Fruit fly (Drosophila melanogaster) whole organism: ENCODE measurements around the gene CG10553.

ENCODE experiments used
- CG8478 ChIP-seq: fragments of >200 bp; optimal IDR thresholded peaks from 2 replicates; lab custom pipeline; 2018; ENCODE audit warnings: inconsistent platforms
- Dll ChIP-seq: fragments of >200 bp; optimal IDR thresholded peaks from 2 replicates; lab custom pipeline; 2017
- EcR ChIP-seq, 2 experiments: fragments of >200 bp; optimal IDR thresholded peaks; 2 replicates each; lab custom pipeline; 2017; ENCODE audit warnings: missing biosample characterization in 2 of 2, missing genetic modification characterization in 2 of 2, missing genetic modification reagents in 2 of 2
- pan ChIP-seq: fragments of >200 bp; optimal IDR thresholded peaks from 2 replicates; lab custom pipeline; 2017
- psq ChIP-seq: fragments of >200 bp; optimal IDR thresholded peaks from 2 replicates; lab custom pipeline; 2017
- usp ChIP-seq: fragments of >200 bp; optimal IDR thresholded peaks from 2 replicates; lab custom pipeline; 2017; ENCODE audit warnings: missing biosample characterization, missing genetic modification characterization, mixed read lengths

DNA sequence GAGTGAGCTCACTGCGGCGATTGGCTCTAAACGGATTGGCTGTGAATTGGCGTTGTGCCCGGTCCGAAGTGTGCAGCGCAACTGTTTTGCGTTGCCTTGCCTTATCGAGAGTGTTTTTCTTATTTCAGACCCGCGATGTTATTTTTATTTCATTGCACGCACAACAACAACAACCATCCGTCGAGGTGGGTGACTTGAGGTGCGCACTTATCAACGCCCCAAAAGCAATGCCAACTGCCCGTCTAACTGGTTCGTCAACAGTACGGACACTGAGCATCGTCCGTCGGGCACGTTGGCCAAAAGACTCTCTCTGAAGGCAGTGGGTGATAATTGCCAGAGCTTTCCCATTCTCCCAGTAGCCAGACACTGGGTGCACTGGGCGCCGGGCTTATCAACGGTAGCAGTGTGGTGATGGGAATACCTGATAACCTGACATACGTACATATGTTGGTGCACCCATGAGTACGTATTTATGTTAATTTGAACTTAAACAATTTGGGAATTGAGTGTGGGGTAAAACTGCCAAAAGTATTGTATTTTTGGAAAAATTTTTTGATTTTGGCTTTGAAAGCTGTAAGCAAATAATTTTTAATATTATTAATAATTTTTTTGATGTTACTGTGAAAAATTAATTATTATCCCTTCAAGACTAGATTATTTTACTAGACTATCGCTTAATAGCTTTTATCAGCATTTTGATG, 22.4 kb downstream of the CG10553 start, which contains the start of gene CG31102:
- no peak for TF ChIP-seq usp (GFP tag; lab: Kevin White, UChicago)
- TF ChIP-seq EcR (GFP tag; optimal IDR thresholded peaks at IDR 0.05; lab: Kevin White, UChicago), result no peak
- TF ChIP-seq psq (lab: Kevin White, UChicago), result no peak
- no peak for TF ChIP-seq CG8478
- TF ChIP-seq Dll (lab: Kevin White, UChicago), result no peak
- TF ChIP-seq pan (lab: Kevin White, UChicago), result no peak
